Fruit fly (Drosophila melanogaster): Measurements from ENCODE around the gene pros.

Gene pros

dm6 chr3R:11351280-11351679 lies 23.0 kb downstream of the pros start:
- no peak for TF ChIP-seq CG17801 (GFP tag; optimal IDR thresholded peaks at IDR 0.05; ENCODE audit: partially characterized antibody)

- TF ChIP-seq CG17801 (GFP tag; optimal IDR thresholded peaks at IDR 0.05; ENCODE audit: partially characterized antibody): no peak
Observed at dm6 chr3R:11351721-11352481, 23.6 kb downstream of the pros start.

- TF ChIP-seq CG17801 (GFP tag; optimal IDR thresholded peaks at IDR 0.05; ENCODE audit: partially characterized antibody): no peak
Observed at dm6 chr3R:11352482-11352732, 24.1 kb downstream of the pros start.

- TF ChIP-seq CG17801 (GFP tag; optimal IDR thresholded peaks at IDR 0.05; ENCODE audit: partially characterized antibody): no peak
Observed at dm6 chr3R:11352912-11353838, 24.9 kb downstream of the pros start, which contains the start of the genes KP78a and KP78b. KP78a (minus strand) TSS chr3R:11353131. KP78b (minus strand) TSS chr3R:11353131.

- TF ChIP-seq CG17801 (GFP tag; optimal IDR thresholded peaks at IDR 0.05; ENCODE audit: partially characterized antibody): no peak
Observed at dm6 chr3R:11361906-11362305, 33.6 kb downstream of the pros start.

- no peak for TF ChIP-seq CG17801 (GFP tag; optimal IDR thresholded peaks at IDR 0.05; ENCODE audit: partially characterized antibody)
Observed at dm6 chr3R:11363577-11363976, 35.3 kb downstream of the pros start.

dm6 chr3R:11366315-11366714 lies 38.0 kb downstream of the pros start:
- no peak for TF ChIP-seq CG17801 (GFP tag; optimal IDR thresholded peaks at IDR 0.05; ENCODE audit: partially characterized antibody)

- no peak for TF ChIP-seq CG17801 (GFP tag; optimal IDR thresholded peaks at IDR 0.05; ENCODE audit: partially characterized antibody)
Observed at dm6 chr3R:11368766-11369165, 40.5 kb downstream of the pros start.

- TF ChIP-seq CG17801 (GFP tag; optimal IDR thresholded peaks at IDR 0.05; ENCODE audit: partially characterized antibody): no peak
Observed at dm6 chr3R:11370333-11370732, 42.1 kb downstream of the pros start.

dm6 chr3R:11370805-11371204 lies 42.5 kb downstream of the pros start:
- no peak for TF ChIP-seq CG17801 (GFP tag; optimal IDR thresholded peaks at IDR 0.05; ENCODE audit: partially characterized antibody)

dm6 chr3R:11372053-11373016 lies 44.1 kb downstream of the pros start:
- no peak for TF ChIP-seq CG17801 (GFP tag; optimal IDR thresholded peaks at IDR 0.05; ENCODE audit: partially characterized antibody)

- no peak for TF ChIP-seq CG17801 (GFP tag; optimal IDR thresholded peaks at IDR 0.05; ENCODE audit: partially characterized antibody)
Observed at dm6 chr3R:11375142-11375541, 46.9 kb downstream of the pros start.

dm6 chr3R:11378564-11379112 lies 50.4 kb downstream of the pros start:
- no peak for TF ChIP-seq CG17801 (GFP tag; optimal IDR thresholded peaks at IDR 0.05; ENCODE audit: partially characterized antibody)

dm6 chr3R:11392805-11393204 lies 64.5 kb downstream of the pros start:
- TF ChIP-seq CG17801 (GFP tag; optimal IDR thresholded peaks at IDR 0.05; ENCODE audit: partially characterized antibody): no peak

- no peak for TF ChIP-seq CG17801 (GFP tag; optimal IDR thresholded peaks at IDR 0.05; ENCODE audit: partially characterized antibody)
Observed at dm6 chr3R:11393896-11394295, 65.6 kb downstream of the pros start.

Data from ovary, adult (tissue).